Fruit fly (Drosophila melanogaster): ENCODE measurements around the gene Tbcc.

dm6 chr2L:4197913-4198319, 10.3 kb upstream of the Tbcc start, which contains the start of gene Naprt:
- TF ChIP-seq psq (optimal IDR thresholded peaks at IDR 0.05) (no peak), usp (GFP tag; optimal IDR thresholded peaks at IDR 0.05) (no peak), CG8478 (optimal IDR thresholded peaks at IDR 0.05) (no peak)
